Worm (Caenorhabditis elegans): ENCODE measurements around the gene Y50D4B.1.

ce11 chrV:1074946-1075345, 37.8 kb upstream of the Y50D4B.1 start, which contains the start of gene K10C9.1:
- TF ChIP-seq flt-1 (GFP tag; IDR thresholded peaks at IDR 0.05) (no peak), ama-1 (optimal IDR thresholded peaks at IDR 0.05) (no peak), hmg-4 (GFP tag; optimal IDR thresholded peaks at IDR 0.05) (no peak), F13C5.2 (tag; optimal IDR thresholded peaks at IDR 0.05) (no peak), sea-1 (GFP tag; conservative IDR thresholded peaks at IDR 0.05) (no peak), B0310.2 (tag; optimal IDR thresholded peaks at IDR 0.05) (no peak), tbx-11 (GFP tag; IDR thresholded peaks at IDR 0.05) (no peak), hmbx-1 (tag; optimal IDR thresholded peaks at IDR 0.05) (no peak), pes-1 (GFP tag; IDR thresholded peaks at IDR 0.05) (no peak), ceh-13 (GFP tag; optimal IDR thresholded peaks at IDR 0.05) (no peak), ceh-36 (tag; optimal IDR thresholded peaks at IDR 0.05) (no peak), scrt-1 (GFP tag; IDR thresholded peaks at IDR 0.05) (no peak)
